Fruit fly (Drosophila melanogaster) whole organism, embryonic: Measurements from ENCODE around the gene IntS4.

Experiments used
- CG10147 ChIP-seq: fragments of 200-800 bp; sonication (Bioruptor generic); optimal IDR thresholded peaks from 2 replicates; lab custom pipeline; 2019; ENCODE audit warnings: missing biosample characterization, mild to moderate bottlenecking, missing genetic modification characterization, moderate library complexity
- CG10462 ChIP-seq: fragments of 200-800 bp; sonication (Bioruptor generic); optimal IDR thresholded peaks from 2 replicates; lab custom pipeline; 2016; ENCODE audit warnings: missing biosample characterization, missing genetic modification characterization
- CG10654 ChIP-seq: fragments of 200-800 bp; sonication (Bioruptor generic); optimal IDR thresholded peaks from 2 replicates; lab custom pipeline; 2016; ENCODE audit warnings: missing biosample characterization, missing genetic modification characterization
- CG11456 ChIP-seq: fragments of 200-800 bp; sonication (Bioruptor generic); IDR thresholded peaks from 3 replicates; pipeline ENCODE4 v1.3.6; 2022; ENCODE audit warnings: missing biosample characterization, missing genetic modification characterization
- CG12391 ChIP-seq: fragments of 200-800 bp; sonication (Bioruptor generic); optimal IDR thresholded peaks from 3 replicates; lab custom pipeline; 2018; ENCODE audit warnings: missing biosample characterization, mild to moderate bottlenecking, missing genetic modification characterization, moderate library complexity
- CG13123 ChIP-seq: fragments of 200-800 bp; sonication (Bioruptor generic); optimal IDR thresholded peaks from 2 replicates; lab custom pipeline; 2016; ENCODE audit warnings: missing biosample characterization, missing genetic modification characterization
- CG15514 ChIP-seq: fragments of 200-800 bp; sonication (Bioruptor generic); optimal IDR thresholded peaks from 3 replicates; lab custom pipeline; 2017; ENCODE audit warnings: missing biosample characterization, missing genetic modification characterization, mild to moderate bottlenecking, moderate library complexity, missing genetic modification reagents
- CG15696 ChIP-seq: fragments of 200-800 bp; sonication (Bioruptor generic); optimal IDR thresholded peaks from 2 replicates; lab custom pipeline; 2019; ENCODE audit warnings: missing biosample characterization, mild to moderate bottlenecking, missing genetic modification characterization, moderate library complexity
- CG18011 ChIP-seq: fragments of 200-800 bp; sonication (Bioruptor generic); optimal IDR thresholded peaks from 2 replicates; lab custom pipeline; 2017; ENCODE audit warnings: missing biosample characterization, missing genetic modification characterization, mild to moderate bottlenecking, moderate library complexity, missing genotype
- CG2116 ChIP-seq: fragments of 200-800 bp; sonication (Bioruptor generic); optimal IDR thresholded peaks from 3 replicates; lab custom pipeline; 2018; ENCODE audit warnings: missing biosample characterization, mild to moderate bottlenecking, missing genetic modification characterization
- CG2129 ChIP-seq: fragments of 200-800 bp; sonication (Bioruptor generic); IDR thresholded peaks from 2 replicates; pipeline ENCODE4 v1.3.6; 2022; ENCODE audit warnings: missing biosample characterization, missing genetic modification characterization; ENCODE audit not compliant: partially characterized antibody
- CG3726 ChIP-seq: fragments of 200-800 bp; sonication (Bioruptor generic); IDR thresholded peaks from 3 replicates; pipeline ENCODE4, ENCODE4 v1.3.6; 2022; ENCODE audit warnings: missing biosample characterization, missing genetic modification characterization
- CG5953 ChIP-seq: fragments of 200-800 bp; sonication (Bioruptor generic); IDR thresholded peaks from 2 replicates; pipeline ENCODE4 v1.3.6; 2022; ENCODE audit warnings: missing biosample characterization, missing genetic modification characterization
- CG7357 ChIP-seq: fragments of 200-800 bp; sonication (Bioruptor generic); IDR thresholded peaks from 3 replicates; pipeline ENCODE4 v1.3.6; 2022; ENCODE audit warnings: missing biosample characterization, missing genetic modification characterization
- CG7745 ChIP-seq: fragments of 200-800 bp; sonication (Bioruptor generic); optimal IDR thresholded peaks from 2 replicates; lab custom pipeline; 2018; ENCODE audit warnings: missing biosample characterization, mild to moderate bottlenecking, missing genetic modification characterization, moderate library complexity
- CG8478 ChIP-seq: fragments of >200 bp; optimal IDR thresholded peaks from 2 replicates; lab custom pipeline; 2018
- CG9727 ChIP-seq: fragments of 200-800 bp; sonication (Bioruptor generic); optimal IDR thresholded peaks from 3 replicates; lab custom pipeline; 2017; ENCODE audit warnings: missing biosample characterization, mild to moderate bottlenecking, missing genetic modification characterization
- CG9797 ChIP-seq: fragments of 200-800 bp; sonication (Bioruptor generic); optimal IDR thresholded peaks from 3 replicates; lab custom pipeline; 2018; ENCODE audit warnings: missing biosample characterization, mild to moderate bottlenecking, missing genetic modification characterization
- CHES-1-like ChIP-seq: fragments of 200-800 bp; sonication (Bioruptor generic); optimal IDR thresholded peaks from 2 replicates; lab custom pipeline; 2016; ENCODE audit warnings: missing biosample characterization, missing genetic modification characterization
- Dip2 ChIP-seq: fragments of 200-800 bp; sonication (Bioruptor generic); IDR thresholded peaks from 2 replicates; pipeline ENCODE4 v1.3.6; 2022; ENCODE audit warnings: missing biosample characterization, missing genetic modification characterization
- Doc2 ChIP-seq: fragments of 200-800 bp; sonication (Bioruptor generic); IDR thresholded peaks from 2 replicates; pipeline ENCODE4 v1.3.6; 2022; ENCODE audit warnings: missing biosample characterization, missing genetic modification characterization
- Ets65A ChIP-seq: fragments of 200-800 bp; sonication (Bioruptor generic); peaks from one replicate; lab custom pipeline; 2016; ENCODE audit warnings: missing biosample characterization, missing genetic modification characterization
- Hand ChIP-seq: fragments of 200-800 bp; sonication (Bioruptor generic); optimal IDR thresholded peaks from 2 replicates; lab custom pipeline; 2017; ENCODE audit warnings: mild to moderate bottlenecking, missing biosample characterization, missing genetic modification reagents, missing genetic modification characterization
- Hey ChIP-seq: fragments of 200-800 bp; sonication (Bioruptor generic); optimal IDR thresholded peaks from 3 replicates; lab custom pipeline; 2018; ENCODE audit warnings: missing biosample characterization, mild to moderate bottlenecking, missing genetic modification characterization
- Lhr ChIP-seq: fragments of 200-800 bp; sonication (Bioruptor generic); optimal IDR thresholded peaks from 3 replicates; lab custom pipeline; 2017; ENCODE audit warnings: mild to moderate bottlenecking, missing biosample characterization, missing genetic modification reagents, missing genetic modification characterization
- NK7.1 ChIP-seq: fragments of 200-800 bp; sonication (Bioruptor generic); optimal IDR thresholded peaks from 3 replicates; lab custom pipeline; 2016; ENCODE audit warnings: missing biosample characterization, missing genetic modification characterization
- Nf-YC ChIP-seq: fragments of 200-800 bp; optimal IDR thresholded peaks from 3 replicates; lab custom pipeline; 2019; ENCODE audit warnings: missing biosample characterization, mild to moderate bottlenecking, missing genetic modification characterization, moderate library complexity
- Scr ChIP-seq: fragments of 200-800 bp; sonication (Bioruptor generic); IDR thresholded peaks from 2 replicates; pipeline ENCODE4 v1.3.6; 2022; ENCODE audit warnings: missing biosample characterization, missing genetic modification characterization; ENCODE audit not compliant: partially characterized antibody
- Six4 ChIP-seq: fragments of 200-800 bp; sonication (Bioruptor generic); optimal IDR thresholded peaks from 2 replicates; lab custom pipeline; 2016; ENCODE audit warnings: missing biosample characterization, missing genetic modification characterization
- Sry-δ ChIP-seq: fragments of 200-800 bp; sonication (Bioruptor generic); optimal IDR thresholded peaks from 2 replicates; lab custom pipeline; 2016; ENCODE audit warnings: missing biosample characterization, missing genetic modification characterization
- abd-A ChIP-seq: fragments of 200-800 bp; sonication (Bioruptor generic); optimal IDR thresholded peaks from 3 replicates; lab custom pipeline; 2019; ENCODE audit warnings: missing biosample characterization, mild to moderate bottlenecking, missing genetic modification characterization, moderate library complexity
- ap ChIP-seq: fragments of 200-800 bp; sonication (Bioruptor generic); IDR thresholded peaks from 2 replicates; pipeline ENCODE4 v1.3.6; 2022; ENCODE audit warnings: missing biosample characterization, missing genetic modification characterization
- ato ChIP-seq: fragments of 200-800 bp; sonication (Bioruptor generic); IDR thresholded peaks from 2 replicates; pipeline ENCODE4 v1.3.6; 2022; ENCODE audit warnings: missing biosample characterization, missing genetic modification characterization; ENCODE audit not compliant: partially characterized antibody
- ci ChIP-seq: fragments of 200-800 bp; sonication (Bioruptor generic); IDR thresholded peaks from 3 replicates; pipeline ENCODE4 v1.3.6; 2022; ENCODE audit warnings: missing biosample characterization, missing genetic modification characterization
- croc ChIP-seq: fragments of 200-800 bp; sonication (Bioruptor generic); conservative IDR thresholded peaks from 3 replicates; pipeline ENCODE4 v1.3.6; 2022; ENCODE audit warnings: missing biosample characterization, missing genetic modification characterization
- cwo ChIP-seq: fragments of 200-800 bp; sonication (Bioruptor generic); optimal IDR thresholded peaks from 3 replicates; lab custom pipeline; 2017; ENCODE audit warnings: missing biosample characterization, missing genetic modification characterization, mild to moderate bottlenecking, moderate library complexity, missing genetic modification reagents
- ems ChIP-seq: fragments of 200-800 bp; sonication (Bioruptor generic); optimal IDR thresholded peaks from 3 replicates; lab custom pipeline; 2016; ENCODE audit warnings: missing biosample characterization, missing genetic modification characterization
- eve ChIP-seq, 2 experiments: fragments of >200 bp; optimal IDR thresholded peaks; 2 replicates each; lab custom pipeline; 2017; ENCODE audit warnings: missing biosample characterization in 2 of 2, missing genetic modification characterization in 2 of 2
- ewg ChIP-seq: fragments of 200-800 bp; sonication (Bioruptor generic); optimal IDR thresholded peaks from 3 replicates; lab custom pipeline; 2017; ENCODE audit warnings: mild to moderate bottlenecking, missing biosample characterization, missing genetic modification reagents, missing genetic modification characterization
- fd3F ChIP-seq: fragments of 200-800 bp; sonication (Bioruptor generic); optimal IDR thresholded peaks from 2 replicates; lab custom pipeline; 2018; ENCODE audit warnings: missing biosample characterization, mild to moderate bottlenecking, missing genetic modification characterization, moderate library complexity
- fd64A ChIP-seq: fragments of 200-800 bp; sonication (Bioruptor generic); optimal IDR thresholded peaks from 3 replicates; lab custom pipeline; 2018; ENCODE audit warnings: missing biosample characterization, mild to moderate bottlenecking, missing genetic modification characterization
- gcm2 ChIP-seq: fragments of 200-800 bp; sonication (Bioruptor generic); optimal IDR thresholded peaks from 2 replicates; lab custom pipeline; 2016; ENCODE audit warnings: missing biosample characterization, missing genetic modification characterization
- ind ChIP-seq: fragments of 200-800 bp; sonication (Bioruptor generic); optimal IDR thresholded peaks from 3 replicates; lab custom pipeline; 2016; ENCODE audit warnings: missing biosample characterization, missing genetic modification characterization
- lola ChIP-seq, 3 experiments: fragments of >200 bp in 2 of 3; fragments of 200-800 bp in 1 of 3; sonication (Bioruptor generic) in 1 of 3; optimal IDR thresholded peaks; 2 replicates each; lab custom pipeline; 2017 to 2019; ENCODE audit warnings: missing biosample characterization in 3 of 3, missing genetic modification characterization in 3 of 3, mild to moderate bottlenecking in 1 of 3, moderate library complexity in 1 of 3
- luna ChIP-seq: fragments of 200-800 bp; sonication (Bioruptor generic); optimal IDR thresholded peaks from 2 replicates; lab custom pipeline; 2016; ENCODE audit warnings: missing biosample characterization, missing genetic modification characterization
- oc ChIP-seq: fragments of 200-800 bp; sonication (Bioruptor generic); optimal IDR thresholded peaks from 2 replicates; lab custom pipeline; 2018; ENCODE audit warnings: missing biosample characterization, mild to moderate bottlenecking, missing genetic modification characterization, moderate library complexity
- odd ChIP-seq: fragments of 200-800 bp; sonication (Bioruptor generic); optimal IDR thresholded peaks from 2 replicates; lab custom pipeline; 2017; ENCODE audit warnings: missing biosample characterization, mild to moderate bottlenecking, missing genetic modification characterization
- pho ChIP-seq: fragments of 200-800 bp; sonication (Bioruptor generic); optimal IDR thresholded peaks from 2 replicates; lab custom pipeline; 2016; ENCODE audit warnings: missing biosample characterization, missing genetic modification characterization
- psq ChIP-seq: fragments of 200-800 bp; sonication (Bioruptor generic); optimal IDR thresholded peaks from 2 replicates; lab custom pipeline; 2017; ENCODE audit warnings: missing biosample characterization, missing genetic modification characterization
- so ChIP-seq: fragments of 200-800 bp; sonication (Bioruptor generic); IDR thresholded peaks from 3 replicates; pipeline ENCODE4 v1.3.6; 2022; ENCODE audit warnings: missing biosample characterization, missing genetic modification characterization
- sr ChIP-seq: fragments of 200-800 bp; sonication (Bioruptor generic); IDR thresholded peaks from 3 replicates; pipeline ENCODE4 v1.3.6; 2022; ENCODE audit warnings: missing biosample characterization, missing genetic modification characterization
- tgo ChIP-seq: fragments of 200-800 bp; sonication (Bioruptor generic); IDR thresholded peaks from 3 replicates; pipeline ENCODE4 v1.3.6; 2022; ENCODE audit warnings: missing biosample characterization, missing genetic modification characterization
- vfl ChIP-seq: fragments of 200-800 bp; sonication (Bioruptor generic); optimal IDR thresholded peaks from 2 replicates; lab custom pipeline; 2016; ENCODE audit warnings: missing biosample characterization, missing genetic modification characterization

IntS4 gene

DNA sequence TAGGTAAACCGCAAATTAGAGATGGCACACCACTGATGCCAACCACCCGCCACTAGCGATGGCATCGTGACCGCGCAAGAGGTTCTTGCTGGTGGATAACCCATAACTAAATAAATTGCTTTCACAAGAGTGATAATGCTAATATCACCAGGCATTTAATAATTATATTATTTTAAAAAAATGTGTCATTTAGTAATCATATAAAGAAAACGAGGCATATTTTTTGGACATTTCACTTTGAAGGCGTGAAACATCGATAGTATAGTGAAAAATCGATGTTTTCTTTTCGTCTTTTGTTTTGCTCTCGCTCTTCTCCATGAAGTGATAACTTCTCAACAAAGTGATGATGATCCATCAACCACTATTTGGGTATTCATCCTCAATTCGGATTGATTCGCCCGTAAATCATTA, at the start of gene IntS4 (continued):
- TF ChIP-seq Dip2 (no peak), cwo (GFP tag; lab: Kevin White, UChicago) (peak; percentile 37), Six4 (peak; percentile 20), ap (GFP tag; lab: Robert Waterston, UW) (no peak), Doc2 (GFP tag; lab: Robert Waterston, UW) (no peak), odd (GFP tag; lab: Kevin White, UChicago) (no peak), CG7357 (GFP tag; lab: Robert Waterston, UW) (no peak), CG15514 (GFP tag; lab: Kevin White, UChicago) (peak; percentile 90), fd64A (no peak), Scr (peak; percentile 97), croc (GFP tag; lab: Robert Waterston, UW) (no peak), CG10147 (GFP tag; lab: Kevin White, UChicago) (peak; percentile 64), CG9797 (GFP tag; lab: Kevin White, UChicago) (peak; percentile 50), CG2116 (GFP tag; lab: Kevin White, UChicago) (peak; percentile 71), CG7745 (tag; lab: Kevin White, UChicago) (no peak), CG2129 (GFP tag; lab: Robert Waterston, UW) (peak; percentile 89), CG12391 (peak; percentile 75), NK7.1 (no peak), CG3726 (GFP tag; lab: Robert Waterston, UW) (no peak), so (no peak), fd3F (GFP tag; lab: Kevin White, UChicago) (peak; percentile 47), Nf-YC (peak; percentile 72), Hand (GFP tag; lab: Kevin White, UChicago) (no peak), abd-A (tag; lab: Kevin White, UChicago) (no peak), CG11456 (peak; percentile 75; the same call in 2 of the 3 replicates), ci (GFP tag; lab: Robert Waterston, UW) (no peak), CG10462 (GFP tag; lab: Kevin White, UChicago) (peak; percentile 13)
- TF ChIP-seq, all 482 proteins: peak for 269

DNA sequence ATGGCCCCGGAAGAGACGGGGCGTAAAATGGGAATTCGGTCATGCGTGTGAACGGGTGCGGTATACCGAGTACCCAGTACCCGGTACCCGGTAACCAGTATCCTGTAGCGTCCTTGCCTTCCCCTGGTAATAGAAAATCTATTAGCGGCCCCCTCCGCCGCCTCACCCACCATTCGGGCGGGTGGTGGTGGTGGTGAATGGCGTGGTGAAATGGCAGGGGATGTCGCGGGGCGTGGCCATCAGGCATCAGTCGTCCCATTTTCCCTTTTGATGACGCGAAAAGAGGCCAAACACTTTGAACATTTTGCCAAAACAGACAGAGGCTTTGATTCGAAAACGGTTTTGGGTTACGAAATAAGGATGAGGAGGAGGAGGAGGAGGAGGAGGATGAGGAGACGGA, 49.3 kb upstream of the IntS4 start:
- TF ChIP-seq Ets65A (GFP tag; lab: Kevin White, UChicago) (peak; percentile 42), CHES-1-like (GFP tag; lab: Kevin White, UChicago) (no peak), lola (GFP tag; optimal IDR thresholded peaks at IDR 0.05; lab: Kevin White, UChicago) (no peak), ind (GFP tag; lab: Kevin White, UChicago) (no peak), CG15696 (tag; lab: Kevin White, UChicago) (no peak), CG5953 (no peak), oc (tag; lab: Kevin White, UChicago) (peak; percentile 59), CG8478 (lab: Kevin White, UChicago) (no peak), Sry-δ (GFP tag; lab: Kevin White, UChicago) (no peak), ewg (no peak), CG9727 (GFP tag; lab: Kevin White, UChicago) (no peak), pho (GFP tag; lab: Kevin White, UChicago) (no peak), CG13123 (GFP tag; lab: Kevin White, UChicago) (no peak), luna (GFP tag; lab: Kevin White, UChicago) (no peak), CG7357 (GFP tag; lab: Robert Waterston, UW) (no peak), CG18011 (GFP tag; lab: Kevin White, UChicago) (no peak), CG10654 (GFP tag; lab: Kevin White, UChicago) (no peak), sr (GFP tag; lab: Robert Waterston, UW) (no peak), psq (GFP tag; lab: Kevin White, UChicago) (no peak), ems (GFP tag; lab: Kevin White, UChicago) (no peak), ato (GFP tag; lab: Robert Waterston, UW) (no peak), vfl (GFP tag; lab: Kevin White, UChicago) (no peak), gcm2 (GFP tag; lab: Kevin White, UChicago) (no peak), Hey (tag; lab: Kevin White, UChicago) (peak; percentile 32), eve (GFP tag; optimal IDR thresholded peaks at IDR 0.05; lab: Kevin White, UChicago) (no peak), tgo (GFP tag; lab: Robert Waterston, UW) (no peak), Lhr (no peak)
